Fruit fly (Drosophila melanogaster) whole organism, embryonic: ENCODE measurements around the gene Sec3.

Experiments
- Bdp1 ChIP-seq: fragments of 200-800 bp; sonication (Bioruptor generic); optimal IDR thresholded peaks from 3 replicates; lab custom pipeline; 2016; ENCODE audit warnings: missing biosample characterization, missing genetic modification characterization
- Bteb2 ChIP-seq: fragments of 200-800 bp; sonication (Bioruptor generic); optimal IDR thresholded peaks from 2 replicates; lab custom pipeline; 2016; ENCODE audit warnings: missing biosample characterization, missing genetic modification characterization
- CG10366 ChIP-seq: fragments of 200-800 bp; sonication (Bioruptor generic); IDR thresholded peaks from 2 replicates; pipeline ENCODE4 v1.3.6; 2022; ENCODE audit warnings: missing biosample characterization, missing genetic modification characterization
- CG10959 ChIP-seq: fragments of 200-800 bp; sonication (Bioruptor generic); IDR thresholded peaks from 2 replicates; pipeline ENCODE4 v1.3.6; 2022; ENCODE audit warnings: missing biosample characterization, missing genetic modification characterization
- CG11398 ChIP-seq: fragments of 200-800 bp; sonication (Bioruptor generic); optimal IDR thresholded peaks from 2 replicates; lab custom pipeline; 2016; ENCODE audit warnings: missing biosample characterization, missing genetic modification characterization
- CG12744 ChIP-seq: fragments of 200-800 bp; sonication (Bioruptor generic); optimal IDR thresholded peaks from 2 replicates; lab custom pipeline; 2016; ENCODE audit warnings: missing biosample characterization, missing genetic modification characterization
- CG13287 ChIP-seq: fragments of 200-800 bp; sonication (Bioruptor generic); IDR thresholded peaks from 2 replicates; pipeline ENCODE4 v1.3.6; 2022; ENCODE audit warnings: missing biosample characterization, missing genetic modification characterization; ENCODE audit not compliant: partially characterized antibody
- CG15073 ChIP-seq: fragments of 200-800 bp; sonication (Bioruptor generic); optimal IDR thresholded peaks from 2 replicates; lab custom pipeline; 2016; ENCODE audit warnings: missing biosample characterization, missing genetic modification characterization
- CG15601 ChIP-seq: fragments of 200-800 bp; sonication (Bioruptor generic); optimal IDR thresholded peaks from 3 replicates; lab custom pipeline; 2019; ENCODE audit warnings: missing biosample characterization, mild to moderate bottlenecking, missing genetic modification characterization, moderate library complexity
- CG16779 ChIP-seq: fragments of 200-800 bp; sonication (Bioruptor generic); IDR thresholded peaks from 2 replicates; pipeline ENCODE4 v1.3.6; 2022; ENCODE audit warnings: missing biosample characterization, missing genetic modification characterization
- CG16863 ChIP-seq: fragments of 200-800 bp; sonication (Bioruptor generic); optimal IDR thresholded peaks from 3 replicates; lab custom pipeline; 2016; ENCODE audit warnings: missing biosample characterization, missing genetic modification characterization
- CG17359 ChIP-seq: fragments of 200-800 bp; sonication (Bioruptor generic); optimal IDR thresholded peaks from 3 replicates; lab custom pipeline; 2018; ENCODE audit warnings: missing biosample characterization, mild to moderate bottlenecking, missing genetic modification characterization, moderate library complexity
- CG18262 ChIP-seq: fragments of 200-800 bp; optimal IDR thresholded peaks from 3 replicates; lab custom pipeline; 2019; ENCODE audit warnings: missing biosample characterization, mild to moderate bottlenecking, missing genetic modification characterization, moderate library complexity
- CG2116 ChIP-seq: fragments of 200-800 bp; sonication (Bioruptor generic); optimal IDR thresholded peaks from 3 replicates; lab custom pipeline; 2018; ENCODE audit warnings: missing biosample characterization, mild to moderate bottlenecking, missing genetic modification characterization
- CG30403 ChIP-seq: fragments of 200-800 bp; sonication (Bioruptor generic); optimal IDR thresholded peaks from 3 replicates; lab custom pipeline; 2016; ENCODE audit warnings: missing biosample characterization, missing genetic modification characterization
- CG3163 ChIP-seq: fragments of 200-800 bp; sonication (Bioruptor generic); optimal IDR thresholded peaks from 3 replicates; lab custom pipeline; 2016; ENCODE audit warnings: missing biosample characterization, missing genetic modification characterization
- CG33213 ChIP-seq: fragments of 200-800 bp; sonication (Bioruptor generic); optimal IDR thresholded peaks from 3 replicates; lab custom pipeline; 2016; ENCODE audit warnings: missing biosample characterization, missing genetic modification characterization
- CG4404 ChIP-seq: fragments of 200-800 bp; sonication (Bioruptor generic); IDR thresholded peaks from 2 replicates; pipeline ENCODE4 v1.3.6; 2022; ENCODE audit warnings: missing biosample characterization, missing genetic modification characterization
- CG4424 ChIP-seq: fragments of 200-800 bp; sonication (Bioruptor generic); optimal IDR thresholded peaks from 3 replicates; lab custom pipeline; 2016; ENCODE audit warnings: missing biosample characterization, missing genetic modification characterization
- CG6254 ChIP-seq: fragments of 200-800 bp; sonication (Bioruptor generic); optimal IDR thresholded peaks from 3 replicates; lab custom pipeline; 2017; ENCODE audit warnings: mild to moderate bottlenecking, missing biosample characterization, missing genetic modification reagents, missing genetic modification characterization
- CG7556 ChIP-seq: fragments of 200-800 bp; sonication (Bioruptor generic); optimal IDR thresholded peaks from 2 replicates; lab custom pipeline; 2017; ENCODE audit warnings: missing biosample characterization, mild to moderate bottlenecking, missing genetic modification characterization
- CG7745 ChIP-seq: fragments of 200-800 bp; sonication (Bioruptor generic); optimal IDR thresholded peaks from 2 replicates; lab custom pipeline; 2018; ENCODE audit warnings: missing biosample characterization, mild to moderate bottlenecking, missing genetic modification characterization, moderate library complexity
- CG7786 ChIP-seq: fragments of 200-800 bp; sonication (Bioruptor generic); optimal IDR thresholded peaks from 2 replicates; lab custom pipeline; 2016; ENCODE audit warnings: missing biosample characterization, missing genetic modification characterization
- CG8359 ChIP-seq: fragments of 200-800 bp; sonication (Bioruptor generic); optimal IDR thresholded peaks from 2 replicates; lab custom pipeline; 2017; ENCODE audit warnings: missing biosample characterization, mild to moderate bottlenecking, missing genetic modification characterization, borderline replicate concordance
- CG9817 ChIP-seq: fragments of 200-800 bp; sonication (Bioruptor generic); optimal IDR thresholded peaks from 2 replicates; lab custom pipeline; 2018; ENCODE audit warnings: missing biosample characterization, mild to moderate bottlenecking, missing genetic modification characterization, moderate library complexity
- Camta ChIP-seq: fragments of 200-800 bp; sonication (Bioruptor generic); optimal IDR thresholded peaks from 2 replicates; lab custom pipeline; 2016; ENCODE audit warnings: missing biosample characterization, missing genetic modification characterization
- Elba2 ChIP-seq: fragments of 200-800 bp; sonication (Bioruptor generic); optimal IDR thresholded peaks from 3 replicates; lab custom pipeline; 2016; ENCODE audit warnings: missing biosample characterization, missing genetic modification characterization
- Fer2 ChIP-seq: fragments of 200-800 bp; sonication (Bioruptor generic); optimal IDR thresholded peaks from 2 replicates; lab custom pipeline; 2018; ENCODE audit warnings: missing biosample characterization, mild to moderate bottlenecking, missing genetic modification characterization, moderate library complexity
- HHEX ChIP-seq: fragments of 200-800 bp; sonication (Bioruptor generic); optimal IDR thresholded peaks from 3 replicates; lab custom pipeline; 2017; ENCODE audit warnings: missing biosample characterization, mild to moderate bottlenecking, missing genetic modification characterization, missing genetic modification reagents
- Max ChIP-seq: fragments of 200-800 bp; sonication (Bioruptor generic); optimal IDR thresholded peaks from 2 replicates; lab custom pipeline; 2016; ENCODE audit warnings: missing biosample characterization, mild to moderate bottlenecking, missing genetic modification characterization
- Nf-YA ChIP-seq: fragments of 200-800 bp; sonication (Bioruptor generic); IDR thresholded peaks from 2 replicates; pipeline ENCODE4 v1.3.6; 2022; ENCODE audit warnings: missing biosample characterization, missing genetic modification characterization
- Usf ChIP-seq: fragments of 200-800 bp; sonication (Bioruptor generic); optimal IDR thresholded peaks from 2 replicates; lab custom pipeline; 2017; ENCODE audit warnings: missing genotype, missing biosample characterization, missing genetic modification characterization
- Xbp1 ChIP-seq: fragments of 200-800 bp; sonication (Bioruptor generic); optimal IDR thresholded peaks from 3 replicates; lab custom pipeline; 2016; ENCODE audit warnings: missing biosample characterization, mild to moderate bottlenecking, missing genetic modification characterization
- ab ChIP-seq: fragments of 200-800 bp; sonication (Bioruptor generic); optimal IDR thresholded peaks from 2 replicates; lab custom pipeline; 2016; ENCODE audit warnings: missing biosample characterization, missing genetic modification characterization
- bsh ChIP-seq, 2 experiments: fragments of 200-800 bp; sonication (Bioruptor generic); optimal IDR thresholded peaks; 2 replicates each; lab custom pipeline; 2017 to 2018; ENCODE audit warnings: mild to moderate bottlenecking in 2 of 2, missing biosample characterization in 2 of 2, missing genetic modification characterization in 2 of 2, moderate library complexity in 1 of 2
- croc ChIP-seq: fragments of 200-800 bp; sonication (Bioruptor generic); conservative IDR thresholded peaks from 3 replicates; pipeline ENCODE4 v1.3.6; 2022; ENCODE audit warnings: missing biosample characterization, missing genetic modification characterization
- dm ChIP-seq: fragments of 200-800 bp; sonication (Bioruptor generic); optimal IDR thresholded peaks from 3 replicates; lab custom pipeline; 2016; ENCODE audit warnings: missing biosample characterization, missing genetic modification characterization
- dpn ChIP-seq, 2 experiments: fragments of 200-800 bp; sonication (Bioruptor generic); optimal IDR thresholded peaks; 3 replicates each; lab custom pipeline; 2016; ENCODE audit warnings: missing biosample characterization in 2 of 2, missing genetic modification characterization in 2 of 2
- eve ChIP-seq, 2 experiments: fragments of >200 bp; optimal IDR thresholded peaks; 2 replicates each; lab custom pipeline; 2017; ENCODE audit warnings: missing biosample characterization in 2 of 2, missing genetic modification characterization in 2 of 2
- fu2 ChIP-seq: fragments of 200-800 bp; sonication (Bioruptor generic); optimal IDR thresholded peaks from 2 replicates; lab custom pipeline; 2016; ENCODE audit warnings: missing biosample characterization, missing genetic modification characterization
- gcm2 ChIP-seq: fragments of 200-800 bp; sonication (Bioruptor generic); optimal IDR thresholded peaks from 2 replicates; lab custom pipeline; 2016; ENCODE audit warnings: missing biosample characterization, missing genetic modification characterization
- ind ChIP-seq: fragments of 200-800 bp; sonication (Bioruptor generic); optimal IDR thresholded peaks from 3 replicates; lab custom pipeline; 2016; ENCODE audit warnings: missing biosample characterization, missing genetic modification characterization
- kah ChIP-seq: fragments of 200-800 bp; sonication (Bioruptor generic); optimal IDR thresholded peaks from 2 replicates; lab custom pipeline; 2018; ENCODE audit warnings: missing biosample characterization, mild to moderate bottlenecking, missing genetic modification characterization
- pum ChIP-seq: fragments of 200-800 bp; sonication (Bioruptor generic); optimal IDR thresholded peaks from 2 replicates; lab custom pipeline; 2016; ENCODE audit warnings: missing biosample characterization, missing genetic modification characterization
- slou ChIP-seq: fragments of 200-800 bp; sonication (Bioruptor generic); optimal IDR thresholded peaks from 3 replicates; lab custom pipeline; 2016; ENCODE audit warnings: missing biosample characterization, missing genetic modification characterization
- slp2 ChIP-seq: fragments of 200-800 bp; sonication (Bioruptor generic); optimal IDR thresholded peaks from 2 replicates; lab custom pipeline; 2016; ENCODE audit warnings: missing biosample characterization, missing genetic modification characterization
- sr ChIP-seq: fragments of 200-800 bp; sonication (Bioruptor generic); IDR thresholded peaks from 3 replicates; pipeline ENCODE4 v1.3.6; 2022; ENCODE audit warnings: missing biosample characterization, missing genetic modification characterization
- stwl ChIP-seq: fragments of 200-800 bp; sonication (Bioruptor generic); optimal IDR thresholded peaks from 3 replicates; lab custom pipeline; 2018; ENCODE audit warnings: missing biosample characterization, mild to moderate bottlenecking, missing genetic modification characterization, moderate library complexity
- tio ChIP-seq: fragments of 200-800 bp; sonication (Bioruptor generic); optimal IDR thresholded peaks from 2 replicates; lab custom pipeline; 2017; ENCODE audit warnings: missing biosample characterization, missing genetic modification characterization, inconsistent platforms
- zen2 ChIP-seq: fragments of 200-800 bp; sonication (Bioruptor generic); IDR thresholded peaks from 3 replicates; pipeline ENCODE4 v1.3.6; 2022; ENCODE audit warnings: missing biosample characterization, missing genetic modification characterization; ENCODE audit not compliant: partially characterized antibody

Sec3 gene

DNA sequence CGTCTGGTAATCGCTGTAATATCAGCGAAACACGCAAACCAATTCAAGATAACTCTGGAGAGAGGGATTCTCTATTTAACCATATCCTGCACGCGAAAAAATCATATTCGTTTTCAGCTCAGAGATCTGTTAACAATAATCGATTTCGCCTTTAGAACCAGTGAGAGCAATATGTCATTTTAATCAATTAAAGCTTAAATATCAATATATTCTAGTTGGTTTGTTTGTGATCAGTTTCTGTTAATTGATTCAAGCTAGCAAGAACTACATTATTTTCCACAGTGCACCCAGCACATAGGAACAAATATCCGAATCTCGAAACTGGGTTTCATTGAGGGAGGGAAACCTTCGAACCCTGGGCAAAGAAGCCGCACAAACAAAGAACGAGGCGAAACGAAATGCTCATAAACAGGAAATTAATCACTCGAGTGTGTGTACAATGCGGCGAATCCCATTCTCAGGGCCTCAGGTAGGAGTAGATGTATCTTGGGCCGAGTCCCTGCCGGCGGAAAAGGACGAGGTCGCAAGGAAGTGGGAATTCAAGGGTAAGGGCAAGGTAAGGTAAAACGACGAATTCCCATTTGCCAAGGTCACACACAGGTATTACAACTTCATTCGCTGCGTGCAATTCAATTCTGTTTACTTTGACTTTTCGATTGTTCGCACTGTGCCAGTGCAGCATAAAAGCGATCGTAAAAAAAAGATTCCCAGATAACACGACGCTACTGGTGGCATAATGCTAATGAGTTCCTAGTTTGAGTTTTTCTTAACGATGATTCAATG is 8.9 kb downstream of the Sec3 start (continued):
- TF ChIP-seq Nf-YA (GFP tag; lab: Robert Waterston, UW), result no peak
- peak; percentile 39 for TF ChIP-seq CG30403 (GFP tag; lab: Kevin White, UChicago)
- peak; percentile 24 for TF ChIP-seq CG11398 (GFP tag; lab: Kevin White, UChicago)
- TF ChIP-seq CG10366 (GFP tag; lab: Robert Waterston, UW), result no peak; the same call in 1 of the 2 replicates
- no peak for TF ChIP-seq Fer2 (tag; lab: Kevin White, UChicago)
- peak; percentile 14 for TF ChIP-seq CG33213 (GFP tag; lab: Kevin White, UChicago)
- TF ChIP-seq Xbp1, result peak; percentile 29
- peak; percentile 45 for TF ChIP-seq Usf (GFP tag; lab: Kevin White, UChicago)
- peak; percentile 35 for TF ChIP-seq CG6254 (GFP tag; lab: Kevin White, UChicago)
- TF ChIP-seq CG3163, result peak; percentile 13
- no peak for TF ChIP-seq fu2 (GFP tag; lab: Kevin White, UChicago)
- no peak for TF ChIP-seq CG16779 (GFP tag; lab: Robert Waterston, UW)
- no peak for TF ChIP-seq CG17359 (tag; lab: Kevin White, UChicago)
- TF ChIP-seq slp2, result peak; percentile 7
- TF ChIP-seq dpn (GFP tag; optimal IDR thresholded peaks at IDR 0.05; lab: Kevin White, UChicago), result peak; percentile 37 to 38
- peak; percentile 83 for TF ChIP-seq Elba2 (GFP tag; lab: Kevin White, UChicago)
- TF ChIP-seq Bteb2 (GFP tag; lab: Kevin White, UChicago), result no peak
- peak; percentile 62 for TF ChIP-seq CG7556 (GFP tag; lab: Kevin White, UChicago)
- no peak for TF ChIP-seq zen2 (GFP tag; lab: Robert Waterston, UW)
- TF ChIP-seq CG4404 (GFP tag; lab: Robert Waterston, UW), result peak; percentile 88
- peak; percentile 2 for TF ChIP-seq CG8359 (GFP tag; lab: Kevin White, UChicago)
- peak in 1 of 2 experiments; percentile 83 for TF ChIP-seq eve (GFP tag; optimal IDR thresholded peaks at IDR 0.05; lab: Kevin White, UChicago)
- peak; percentile 23 for TF ChIP-seq Max (GFP tag; lab: Kevin White, UChicago)
- peak; percentile 41 for TF ChIP-seq tio (GFP tag; lab: Kevin White, UChicago)
- peak; percentile 65; the same call in 1 of the 2 replicates for TF ChIP-seq CG10959
- no peak for TF ChIP-seq CG12744 (GFP tag; lab: Kevin White, UChicago)
- peak; percentile 2 for TF ChIP-seq CG7745
- no peak for TF ChIP-seq croc (GFP tag; lab: Robert Waterston, UW)
- TF ChIP-seq dm, result peak; percentile 63
- TF ChIP-seq bsh (GFP tag; optimal IDR thresholded peaks at IDR 0.05; lab: Kevin White, UChicago), result peak in 1 of 2 experiments; percentile 37
- TF ChIP-seq kah (GFP tag; lab: Kevin White, UChicago), result no peak
- no peak for TF ChIP-seq CG15601 (tag; lab: Kevin White, UChicago)
- TF ChIP-seq CG16863 (GFP tag; lab: Kevin White, UChicago), result peak; percentile 2
- TF ChIP-seq gcm2 (GFP tag; lab: Kevin White, UChicago), result no peak
- peak; percentile 80 for TF ChIP-seq CG18262 (tag; lab: Kevin White, UChicago)
- TF ChIP-seq Camta, result no peak
- peak; percentile 13 for TF ChIP-seq ind
- peak; percentile 35 for TF ChIP-seq CG7786 (GFP tag; lab: Kevin White, UChicago)
- no peak for TF ChIP-seq CG9817 (tag; lab: Kevin White, UChicago)
- TF ChIP-seq CG4424, result peak; percentile 65
- TF ChIP-seq slou, result no peak
- TF ChIP-seq CG15073 (GFP tag; lab: Kevin White, UChicago), result no peak
- peak; percentile 43 for TF ChIP-seq stwl
- TF ChIP-seq ab (GFP tag; lab: Kevin White, UChicago), result no peak
- TF ChIP-seq sr (GFP tag; lab: Robert Waterston, UW), result no peak
- peak; percentile 23 for TF ChIP-seq CG2116 (GFP tag; lab: Kevin White, UChicago)
- no peak for TF ChIP-seq CG13287 (GFP tag; lab: Robert Waterston, UW)
- no peak for TF ChIP-seq Bdp1 (GFP tag; lab: Kevin White, UChicago)
- peak; percentile 42 for TF ChIP-seq pum (GFP tag; lab: Kevin White, UChicago)
- no peak for TF ChIP-seq HHEX (GFP tag; lab: Kevin White, UChicago)
